Fruit fly (Drosophila melanogaster): Measurements from ENCODE around the gene CG9547.

Gene CG9547

DNA sequence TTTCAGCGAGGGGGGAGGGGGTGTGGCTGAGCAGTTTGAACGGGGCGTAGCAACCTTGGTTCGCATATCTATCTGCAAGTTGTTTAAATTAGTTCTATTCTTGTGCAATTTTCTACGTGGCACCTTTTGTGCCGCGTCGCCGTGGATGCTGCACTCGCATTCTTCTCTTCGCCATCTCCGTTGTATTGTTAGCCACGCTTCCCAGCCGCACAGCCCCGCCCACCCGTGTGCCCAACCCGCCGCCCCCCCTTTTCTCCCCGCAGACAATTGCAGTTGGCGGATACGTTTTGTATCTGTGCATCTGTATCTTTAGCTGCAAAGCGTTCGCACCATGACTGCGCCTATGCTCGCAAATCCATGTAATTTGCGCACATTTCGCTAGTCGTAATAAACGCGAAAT, 19.6 kb upstream of the CG9547 start:
- TF ChIP-seq CG8281 (tag; optimal IDR thresholded peaks at IDR 0.05) (no peak), CG15011 (GFP tag; optimal IDR thresholded peaks at IDR 0.05) (no peak), CG11696 (GFP tag; IDR thresholded peaks at IDR 0.05) (0 out of 2 replicates have a peak, but pooled peaks have one; percentile 36), slbo (GFP tag; IDR thresholded peaks at IDR 0.05) (0 out of 2 replicates have a peak, but pooled peaks have one; percentile 5), crol (GFP tag; IDR thresholded peaks at IDR 0.05) (peak; percentile 26; the same call in 1 of the 2 replicates), CG7963 (GFP tag; IDR thresholded peaks at IDR 0.05; ENCODE audit: partially characterized antibody) (no peak), Drgx (GFP tag; IDR thresholded peaks at IDR 0.05) (peak; percentile 26; the same call in 1 of the 2 replicates)

DNA sequence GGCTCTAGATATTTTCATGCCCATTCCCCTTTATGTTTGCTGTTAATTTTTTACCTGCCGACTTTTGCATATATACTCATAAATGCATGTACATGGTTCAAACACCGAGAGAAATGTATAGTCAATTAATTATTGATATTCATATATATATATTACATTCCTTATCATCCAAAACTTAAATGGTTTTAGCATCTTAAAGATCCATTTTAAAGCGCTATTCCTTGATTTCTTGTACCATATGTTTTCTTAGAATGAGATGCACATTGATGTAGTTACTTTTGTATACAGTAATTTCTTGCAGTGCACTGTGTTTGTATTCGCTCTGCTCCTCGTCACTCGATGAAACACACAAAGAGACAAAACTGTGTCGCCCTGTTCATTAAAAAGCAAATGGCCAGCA, 14.3 kb upstream of the CG9547 start:
- TF ChIP-seq Sox100B (GFP tag; optimal IDR thresholded peaks at IDR 0.05), result peak; percentile 21
- TF ChIP-seq CG9437 (GFP tag; optimal IDR thresholded peaks at IDR 0.05), result peak; percentile 8
- peak; percentile 16 for TF ChIP-seq CG17829 (tag; optimal IDR thresholded peaks at IDR 0.05)
- TF ChIP-seq gcm (GFP tag; optimal IDR thresholded peaks at IDR 0.05), result peak; percentile 12
- TF ChIP-seq lmd (GFP tag; IDR thresholded peaks at IDR 0.05), result 0 out of 2 replicates have a peak, but pooled peaks have one; percentile 22
- TF ChIP-seq CG12071 (GFP tag; optimal IDR thresholded peaks at IDR 0.05), result no peak
- TF ChIP-seq Lhr (GFP tag; optimal IDR thresholded peaks at IDR 0.05), result no peak
- peak; percentile 41 for TF ChIP-seq zen (tag; optimal IDR thresholded peaks at IDR 0.05)
- peak; percentile 34 for TF ChIP-seq lab (GFP tag; optimal IDR thresholded peaks at IDR 0.05)
- TF ChIP-seq CG12391 (tag; optimal IDR thresholded peaks at IDR 0.05), result peak; percentile 46
- TF ChIP-seq jing (GFP tag; optimal IDR thresholded peaks at IDR 0.05), result peak; percentile 6
- peak; percentile 28 for TF ChIP-seq CG6254 (GFP tag; optimal IDR thresholded peaks at IDR 0.05)
- TF ChIP-seq dysf (GFP tag; IDR thresholded peaks at IDR 0.05), result 0 out of 3 replicates have a peak, but pooled peaks have one; percentile 37
- peak; percentile 45 for TF ChIP-seq CG10979 (tag; optimal IDR thresholded peaks at IDR 0.05)
- TF ChIP-seq CG4424 (GFP tag; optimal IDR thresholded peaks at IDR 0.05), result peak; percentile 45
- TF ChIP-seq CG18262 (tag; optimal IDR thresholded peaks at IDR 0.05), result peak; percentile 51
- peak; percentile 10 for TF ChIP-seq CG9727 (GFP tag; optimal IDR thresholded peaks at IDR 0.05)
- no peak for TF ChIP-seq crp (GFP tag; optimal IDR thresholded peaks at IDR 0.05)
- peak; percentile 13 for TF ChIP-seq CG10267 (tag; optimal IDR thresholded peaks at IDR 0.05)
- no peak for TF ChIP-seq z (GFP tag; IDR thresholded peaks at IDR 0.05)
- peak; percentile 34 for TF ChIP-seq Xbp1 (GFP tag; optimal IDR thresholded peaks at IDR 0.05)
- peak; percentile 46 for TF ChIP-seq CG1603 (tag; optimal IDR thresholded peaks at IDR 0.05)
- peak in 1 of 2 experiments; percentile 40 for TF ChIP-seq Hr51 (GFP tag; optimal IDR thresholded peaks at IDR 0.05)
- peak; percentile 29 for TF ChIP-seq az2 (GFP tag; optimal IDR thresholded peaks at IDR 0.05)
- peak; percentile 40 for TF ChIP-seq Blimp-1 (GFP tag; optimal IDR thresholded peaks at IDR 0.05)
- peak; percentile 19 for TF ChIP-seq fd96Cb (tag; optimal IDR thresholded peaks at IDR 0.05)
- TF ChIP-seq sens (GFP tag), result peak; percentile 0
- TF ChIP-seq CG4404 (GFP tag; IDR thresholded peaks at IDR 0.05), result 0 out of 2 replicates have a peak, but pooled peaks have one; percentile 34
- peak; percentile 28; the same call in 1 of the 3 replicates for TF ChIP-seq CG17361 (GFP tag; IDR thresholded peaks at IDR 0.05)
- no peak for TF ChIP-seq NK7.1 (GFP tag; optimal IDR thresholded peaks at IDR 0.05)
- 0 out of 2 replicates have a peak, but pooled peaks have one; percentile 26 for TF ChIP-seq Ptx1 (GFP tag; IDR thresholded peaks at IDR 0.05)
- TF ChIP-seq lola (GFP tag; optimal IDR thresholded peaks at IDR 0.05), result peak in 1 of 3 experiments; percentile 30
- no peak for TF ChIP-seq CG13287 (GFP tag; IDR thresholded peaks at IDR 0.05; ENCODE audit: partially characterized antibody)
- peak; percentile 6 for TF ChIP-seq CG3407 (GFP tag; optimal IDR thresholded peaks at IDR 0.05)
- TF ChIP-seq CG15696 (tag; optimal IDR thresholded peaks at IDR 0.05), result peak; percentile 19
- TF ChIP-seq CG8388 (GFP tag; optimal IDR thresholded peaks at IDR 0.05), result peak; percentile 13
- TF ChIP-seq CoRest (tag; optimal IDR thresholded peaks at IDR 0.05), result peak; percentile 27
- no peak for TF ChIP-seq kay (GFP tag; optimal IDR thresholded peaks at IDR 0.05)
- TF ChIP-seq gem (tag; optimal IDR thresholded peaks at IDR 0.05), result peak; percentile 69
- TF ChIP-seq CG30431 (GFP tag; optimal IDR thresholded peaks at IDR 0.05), result no peak

Measured in whole organism, embryonic.